Worm (Caenorhabditis elegans) whole organism, mixed stage, embryonic: Measurements from ENCODE around the gene srz-74.

ENCODE experiments used
- blmp-1 ChIP-seq: fragments of 150-350 bp; optimal IDR thresholded peaks from 2 replicates; lab custom pipeline; 2014; ENCODE audit warnings: missing biosample characterization, missing genetic modification characterization
- cnd-1 ChIP-seq: fragments of 200-800 bp; sonication (Bioruptor generic); optimal IDR thresholded peaks from 2 replicates; lab custom pipeline; 2018; ENCODE audit warnings: mild to moderate bottlenecking, missing genetic modification characterization, missing compliant biosample characterization
- elt-3 ChIP-seq: fragments of 150-350 bp; optimal IDR thresholded peaks from 2 replicates; lab custom pipeline; 2014; ENCODE audit warnings: missing biosample characterization, missing genetic modification characterization
- lsy-2 ChIP-seq: fragments of 150-350 bp; optimal IDR thresholded peaks from 2 replicates; lab custom pipeline; 2014; ENCODE audit warnings: missing biosample characterization, missing genetic modification characterization
- nhr-28 ChIP-seq: fragments of 150-350 bp; optimal IDR thresholded peaks from 2 replicates; lab custom pipeline; 2014; ENCODE audit warnings: missing biosample characterization, missing genetic modification characterization
- nhr-76 ChIP-seq: sonication (generic microtip); optimal IDR thresholded peaks from 2 replicates; lab custom pipeline; 2017; ENCODE audit warnings: missing biosample characterization, missing genetic modification characterization
- sem-2 ChIP-seq: fragments of 200-800 bp; sonication (Bioruptor generic); optimal IDR thresholded peaks from 2 replicates; lab custom pipeline; 2018; ENCODE audit warnings: mild to moderate bottlenecking, missing genetic modification characterization, missing compliant biosample characterization
- snpc-4 ChIP-seq: fragments of 150-350 bp; optimal IDR thresholded peaks from 2 replicates; lab custom pipeline; 2014; ENCODE audit warnings: missing biosample characterization, missing genetic modification characterization
- unc-62 ChIP-seq: fragments of 150-350 bp; optimal IDR thresholded peaks from 2 replicates; lab custom pipeline; 2014; ENCODE audit warnings: missing biosample characterization, missing genetic modification reagents, missing genetic modification characterization

DNA sequence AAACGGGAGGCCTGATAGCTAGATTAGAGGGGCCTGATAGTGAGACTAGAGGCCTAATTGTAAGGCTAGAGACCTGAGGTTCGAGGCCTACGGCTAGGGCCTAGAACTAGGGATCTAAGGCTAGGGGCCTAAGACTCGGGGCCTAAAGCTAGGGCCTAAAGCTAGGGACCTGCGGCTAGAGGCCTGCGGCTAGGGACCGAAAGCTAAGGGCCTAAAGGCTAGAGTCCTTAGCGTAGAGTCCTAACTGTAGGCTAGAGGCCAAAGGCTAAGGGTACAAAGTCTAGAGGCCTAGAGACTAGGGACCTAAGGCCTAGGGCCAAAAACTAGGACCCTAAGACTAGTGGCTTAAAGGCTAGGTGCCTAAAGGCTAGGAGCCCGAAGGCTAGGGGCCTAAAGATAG, 3.9 kb downstream of the srz-74 start:
- TF ChIP-seq lsy-2 (tag; lab: Kevin White, UChicago): no peak
- TF ChIP-seq nhr-76 (tag; lab: Kevin White, UChicago): no peak
- TF ChIP-seq sem-2 (GFP tag; lab: Kevin White, UChicago): no peak
- TF ChIP-seq elt-3: no peak
- TF ChIP-seq unc-62: no peak
- no peak for TF ChIP-seq snpc-4 (tag; lab: Kevin White, UChicago)
- TF ChIP-seq blmp-1 (tag; lab: Kevin White, UChicago): no peak
- TF ChIP-seq nhr-28 (tag; lab: Kevin White, UChicago): no peak
- no peak for TF ChIP-seq cnd-1
